Worm (Caenorhabditis elegans): ENCODE data around the gene cyp-31A5.

cyp-31A5 gene

DNA sequence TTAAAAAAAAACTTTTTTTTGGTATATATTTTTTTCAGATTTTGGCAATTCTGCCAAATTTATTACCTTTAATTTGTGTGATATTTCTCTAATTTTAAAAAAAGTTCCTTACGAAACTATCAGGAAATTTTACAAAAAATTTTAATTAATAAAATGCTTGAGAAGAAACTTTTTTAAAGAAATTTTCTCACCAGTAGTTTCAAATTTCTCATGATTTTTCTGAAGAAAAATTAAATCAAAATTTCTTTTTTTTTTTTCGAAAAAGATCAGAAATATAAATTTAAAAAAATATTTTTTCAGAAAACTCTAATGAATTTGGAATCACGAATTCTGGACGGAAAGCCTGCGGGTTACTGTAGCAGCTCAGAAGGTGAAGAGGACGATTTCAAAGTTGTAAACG, 23.4 kb upstream of the cyp-31A5 start, which contains the start of gene mau-8:
TSS of gene mau-8 (plus strand) at position 301 of the 400 bp plus-strand sequence.
- TF ChIP-seq snpc-4 (tag; optimal IDR thresholded peaks at IDR 0.05), result no peak
- TF ChIP-seq ztf-11 (tag; optimal IDR thresholded peaks at IDR 0.05), result no peak
- no peak for TF ChIP-seq mab-5 (tag; optimal IDR thresholded peaks at IDR 0.05)
- TF ChIP-seq nhr-12 (tag; optimal IDR thresholded peaks at IDR 0.05), result no peak
- no peak for TF ChIP-seq ceh-43 (GFP tag; optimal IDR thresholded peaks at IDR 0.05)
- no peak for TF ChIP-seq mep-1 (tag; optimal IDR thresholded peaks at IDR 0.05)
- no peak for TF ChIP-seq lin-13 (tag; optimal IDR thresholded peaks at IDR 0.05)
- TF ChIP-seq bed-3 (GFP tag; optimal IDR thresholded peaks at IDR 0.05), result no peak
- TF ChIP-seq unc-39 (tag; optimal IDR thresholded peaks at IDR 0.05), result no peak
- no peak for TF ChIP-seq pha-4 (tag; optimal IDR thresholded peaks at IDR 0.05)
- no peak for TF ChIP-seq lin-32 (GFP tag; optimal IDR thresholded peaks at IDR 0.05)
- TF ChIP-seq unc-120 (tag; optimal IDR thresholded peaks at IDR 0.05; ENCODE audit: poor library complexity, severe bottlenecking), result no peak

DNA sequence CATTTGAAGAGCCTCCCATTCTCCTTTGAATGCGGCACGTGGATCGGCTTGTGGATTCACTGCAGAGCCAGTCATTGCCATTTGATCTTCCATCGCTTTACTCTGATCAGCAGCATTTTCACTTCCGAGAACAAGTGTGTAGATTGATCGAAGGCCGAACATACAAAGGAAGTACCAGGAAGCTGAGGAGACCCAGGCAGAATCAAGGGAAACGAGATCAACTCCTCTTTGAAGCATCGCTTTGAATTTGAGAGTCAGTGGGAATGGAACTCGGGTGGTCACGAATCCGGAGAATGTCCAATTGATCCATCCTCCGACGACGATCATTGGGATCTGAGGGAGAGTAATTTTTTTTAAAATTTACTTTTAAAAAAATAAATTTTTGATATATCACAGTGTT, 20.6 kb upstream of the cyp-31A5 start:
- no peak for TF ChIP-seq elt-3 (tag; optimal IDR thresholded peaks at IDR 0.05)
- no peak for TF ChIP-seq zip-8 (tag; optimal IDR thresholded peaks at IDR 0.05)
- TF ChIP-seq ceh-43 (GFP tag; optimal IDR thresholded peaks at IDR 0.05), result no peak
- no peak for TF ChIP-seq ham-2 (GFP tag; optimal IDR thresholded peaks at IDR 0.05)
- no peak for TF ChIP-seq pha-4 (tag; optimal IDR thresholded peaks at IDR 0.05)
- TF ChIP-seq mls-2 (tag; optimal IDR thresholded peaks at IDR 0.05), result no peak

DNA sequence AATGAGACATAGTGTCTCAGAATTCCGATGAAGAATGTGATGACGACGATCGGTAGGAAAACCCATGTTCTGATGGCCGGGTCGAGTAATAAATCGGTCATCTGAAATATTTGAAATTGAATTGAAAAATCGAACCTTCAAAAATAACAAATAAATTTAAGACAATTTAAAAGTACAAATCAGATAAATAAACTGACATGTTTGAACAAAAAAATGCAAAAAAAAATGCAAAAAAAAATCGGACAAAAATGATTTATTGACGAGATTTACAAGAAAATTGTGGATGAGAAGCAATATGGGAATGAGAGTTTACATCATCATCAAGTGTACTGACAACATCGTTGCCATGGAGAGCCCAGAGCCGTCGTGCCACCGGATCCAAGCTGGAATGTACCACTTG, 19.3 kb upstream of the cyp-31A5 start, which contains the start of gene emc-3:
TSS of gene emc-3 (minus strand) at position 101 of the 400 bp plus-strand sequence.
- no peak for TF ChIP-seq sptf-1 (tag; optimal IDR thresholded peaks at IDR 0.05)

DNA sequence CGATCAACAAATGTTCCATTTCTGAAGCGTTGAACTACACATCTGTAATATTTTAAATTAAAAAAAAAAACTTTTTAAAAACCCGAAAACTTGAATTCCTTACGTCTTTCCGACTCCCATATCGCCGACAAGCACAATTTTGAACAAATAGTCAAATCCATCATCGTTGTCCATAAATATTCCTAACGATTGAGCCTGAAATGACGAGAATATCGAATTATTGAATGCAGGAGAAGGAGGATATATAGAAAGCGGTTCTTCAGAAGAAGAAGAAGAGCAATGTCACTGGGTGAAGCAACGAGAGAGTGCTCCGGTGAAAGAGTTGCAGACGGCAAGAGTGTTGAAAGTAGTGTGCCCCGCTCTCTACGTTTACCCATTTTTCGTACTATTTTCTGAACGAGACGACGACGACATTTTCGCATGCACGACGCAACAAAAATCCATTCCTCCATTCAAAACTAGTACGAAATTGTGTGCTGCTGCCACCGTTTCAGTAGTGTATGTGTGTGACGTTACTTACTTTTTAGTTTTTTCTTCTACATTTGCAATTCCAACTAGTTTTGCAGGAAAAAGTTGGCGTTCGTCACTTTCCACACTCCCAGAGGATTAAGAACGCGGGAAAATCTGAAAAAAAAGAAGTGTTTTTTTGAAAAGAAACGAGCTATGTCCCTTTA, 17.2 kb upstream of the cyp-31A5 start, which contains the start of gene rab-19:
TSS of gene rab-19 (minus strand) at position 624 of the 674 bp plus-strand sequence.
- TF ChIP-seq ces-1 (GFP tag; optimal IDR thresholded peaks at IDR 0.05), result peak; percentile 91
- TF ChIP-seq ceh-39 (tag; optimal IDR thresholded peaks at IDR 0.05), result no peak
- TF ChIP-seq mls-2 (tag; optimal IDR thresholded peaks at IDR 0.05), result no peak

DNA sequence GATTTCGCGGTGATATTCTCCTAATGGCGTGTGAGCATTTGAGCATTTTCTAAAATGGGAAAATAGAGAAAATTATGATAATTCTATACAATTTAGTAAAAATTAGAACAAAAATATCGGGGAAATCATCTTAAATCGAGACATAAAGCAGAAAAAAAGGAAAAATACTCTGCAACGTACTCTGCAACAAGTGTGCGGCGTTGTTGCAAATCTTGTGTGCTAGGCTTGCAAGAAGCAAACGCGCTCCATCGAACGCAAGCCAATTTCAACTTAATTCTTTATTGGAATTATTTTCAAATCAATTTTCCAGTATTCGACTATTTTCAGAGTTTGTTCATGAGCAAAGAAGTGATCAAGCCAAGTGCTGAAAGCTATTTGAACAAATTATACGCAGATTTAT, 15.0 kb upstream of the cyp-31A5 start, which contains the start of the genes Y62E10A.20, Y62E10A.23 and mdt-9:
TSS of gene Y62E10A.20 (minus strand) at position 49 of the 400 bp plus-strand sequence.
TSS of gene Y62E10A.23 (plus strand) at position 282 of the 400 bp plus-strand sequence.
TSS of gene mdt-9 (plus strand) at position 338 of the 400 bp plus-strand sequence.
- peak; percentile 76 for TF ChIP-seq lsy-2 (tag; optimal IDR thresholded peaks at IDR 0.05)
- TF ChIP-seq unc-120 (tag; optimal IDR thresholded peaks at IDR 0.05; ENCODE audit: poor library complexity, severe bottlenecking), result peak; percentile 72
- peak; percentile 69 for TF ChIP-seq ceh-83 (GFP tag; optimal IDR thresholded peaks at IDR 0.05)
- TF ChIP-seq mab-5 (tag; optimal IDR thresholded peaks at IDR 0.05), result peak; percentile 2
- peak; percentile 66 for TF ChIP-seq nhr-237 (tag; optimal IDR thresholded peaks at IDR 0.05)
- TF ChIP-seq sptf-1 (tag; optimal IDR thresholded peaks at IDR 0.05), result peak; percentile 89
- peak; percentile 76 for TF ChIP-seq mls-2 (tag; optimal IDR thresholded peaks at IDR 0.05)
- no peak for TF ChIP-seq bed-3 (GFP tag; optimal IDR thresholded peaks at IDR 0.05)
- TF ChIP-seq elt-3 (tag; optimal IDR thresholded peaks at IDR 0.05), result no peak
- no peak for TF ChIP-seq lin-32 (GFP tag; optimal IDR thresholded peaks at IDR 0.05)
- TF ChIP-seq M03D4.4 (tag; optimal IDR thresholded peaks at IDR 0.05), result peak; percentile 80
- TF ChIP-seq unc-62 (GFP tag; optimal IDR thresholded peaks at IDR 0.05), result peak; percentile 43
- TF ChIP-seq zip-8 (tag; optimal IDR thresholded peaks at IDR 0.05), result no peak
- TF ChIP-seq ztf-11 (tag; optimal IDR thresholded peaks at IDR 0.05), result peak; percentile 72
- TF ChIP-seq ces-1 (GFP tag; optimal IDR thresholded peaks at IDR 0.05), result peak; percentile 92
- TF ChIP-seq flh-1 (GFP tag; optimal IDR thresholded peaks at IDR 0.05), result peak; percentile 21
- TF ChIP-seq mep-1 (tag; optimal IDR thresholded peaks at IDR 0.05), result peak; percentile 89
- peak; percentile 75 for TF ChIP-seq drap-1 (GFP tag; optimal IDR thresholded peaks at IDR 0.05)
- peak; percentile 62 for TF ChIP-seq nhr-28 (tag; optimal IDR thresholded peaks at IDR 0.05)
- peak; percentile 58 for TF ChIP-seq cnd-1 (tag; optimal IDR thresholded peaks at IDR 0.05)
- no peak for TF ChIP-seq snpc-4 (tag; optimal IDR thresholded peaks at IDR 0.05)
- TF ChIP-seq hlh-1 (tag; optimal IDR thresholded peaks at IDR 0.05), result peak; percentile 78
- no peak for TF ChIP-seq unc-39 (tag; optimal IDR thresholded peaks at IDR 0.05)
- peak; percentile 64 for TF ChIP-seq nhr-76 (tag; optimal IDR thresholded peaks at IDR 0.05)
- TF ChIP-seq blmp-1 (tag; optimal IDR thresholded peaks at IDR 0.05), result peak; percentile 57
- peak; percentile 85 for TF ChIP-seq ham-2 (GFP tag; optimal IDR thresholded peaks at IDR 0.05)
- peak; percentile 63 for TF ChIP-seq lin-13 (tag; optimal IDR thresholded peaks at IDR 0.05)
- TF ChIP-seq ceh-39 (tag; optimal IDR thresholded peaks at IDR 0.05), result peak; percentile 78
- no peak for TF ChIP-seq nhr-12 (tag; optimal IDR thresholded peaks at IDR 0.05)
- no peak for TF ChIP-seq tbx-8 (GFP tag; optimal IDR thresholded peaks at IDR 0.05)
- no peak for TF ChIP-seq sem-2 (GFP tag; optimal IDR thresholded peaks at IDR 0.05)
- TF ChIP-seq ceh-43 (GFP tag; optimal IDR thresholded peaks at IDR 0.05), result peak; percentile 74
- TF ChIP-seq nhr-2 (tag; optimal IDR thresholded peaks at IDR 0.05), result peak; percentile 8
- TF ChIP-seq pha-4 (tag; optimal IDR thresholded peaks at IDR 0.05), result peak; percentile 64
- TF ChIP-seq elt-1 (tag; optimal IDR thresholded peaks at IDR 0.05; ENCODE audit: borderline replicate concordance, insufficient read depth), result no peak
